Worm (Caenorhabditis elegans) whole organism, L1 larva: ENCODE measurements around the gene C40H1.8.

Source experiments
- C04F5.9 ChIP-seq: sonication (generic microtip); optimal IDR thresholded peaks from 2 replicates; lab custom pipeline; 2016; ENCODE audit warnings: missing genetic modification characterization, missing compliant biosample characterization
- C16A3.4 ChIP-seq: fragments of 150-350 bp; optimal IDR thresholded peaks from 2 replicates; lab custom pipeline; 2014; ENCODE audit warnings: missing biosample characterization, missing genetic modification characterization
- F16B12.6 ChIP-seq: fragments of 150-350 bp; optimal IDR thresholded peaks from 2 replicates; lab custom pipeline; 2014; ENCODE audit warnings: missing biosample characterization, missing genetic modification characterization
- Y116A8C.19 ChIP-seq: sonication (generic microtip); optimal IDR thresholded peaks from 2 replicates; lab custom pipeline; 2016; ENCODE audit warnings: missing compliant biosample characterization, missing genetic modification characterization, borderline replicate concordance
- blmp-1 ChIP-seq: fragments of 150-350 bp; optimal IDR thresholded peaks from 2 replicates; lab custom pipeline; 2014; ENCODE audit warnings: missing biosample characterization, missing genetic modification characterization
- ceh-8 ChIP-seq: fragments of 200-800 bp; sonication (Bioruptor generic); optimal IDR thresholded peaks from 2 replicates; lab custom pipeline; 2018; ENCODE audit warnings: mild to moderate bottlenecking, missing genetic modification characterization, moderate library complexity, missing compliant biosample characterization
- ceh-82 ChIP-seq, 3 experiments: fragments of 150-350 bp in 1 of 3; sonication (generic microtip) in 2 of 3; optimal IDR thresholded peaks; 2 replicates each; lab custom pipeline; 2014 to 2017; ENCODE audit warnings: missing biosample characterization in 3 of 3, missing genetic modification characterization in 3 of 3
- ceh-88 ChIP-seq: fragments of 200-800 bp; sonication (Bioruptor generic); IDR thresholded peaks from 2 replicates; pipeline ENCODE4 v1.3.6; 2022; ENCODE audit warnings: missing genetic modification characterization, missing compliant biosample characterization
- ceh-90 ChIP-seq: sonication (generic microtip); optimal IDR thresholded peaks from 2 replicates; lab custom pipeline; 2016; ENCODE audit warnings: missing genetic modification characterization, missing compliant biosample characterization
- ces-1 ChIP-seq: fragments of 150-350 bp; optimal IDR thresholded peaks from 2 replicates; lab custom pipeline; 2014; ENCODE audit warnings: missing biosample characterization, missing genetic modification reagents, missing genetic modification characterization
- dsc-1 ChIP-seq: sonication (generic microtip); optimal IDR thresholded peaks from 2 replicates; lab custom pipeline; 2016; ENCODE audit warnings: mild to moderate bottlenecking, missing genetic modification characterization, missing compliant biosample characterization
- efl-1 ChIP-seq, 4 experiments: fragments of 150-350 bp; optimal IDR thresholded peaks in 3 of 4; peaks in 1 of 4; 1 replicate in 1 of 4; 2 replicates in 3 of 4; lab custom pipeline; 2014; ENCODE audit warnings: missing biosample characterization in 2 of 4, missing genetic modification characterization in 2 of 4, missing genetic modification reagents in 2 of 4
- efl-3 ChIP-seq: fragments of 200-800 bp; sonication (Bioruptor generic); optimal IDR thresholded peaks from 2 replicates; lab custom pipeline; 2018; ENCODE audit warnings: mild to moderate bottlenecking, missing genetic modification characterization, missing compliant biosample characterization
- elt-2 ChIP-seq: sonication (generic microtip); optimal IDR thresholded peaks from 2 replicates; lab custom pipeline; 2016; ENCODE audit warnings: missing genetic modification characterization, mild to moderate bottlenecking, inconsistent platforms, missing compliant biosample characterization, missing genetic modification reagents
- elt-3 ChIP-seq, 6 experiments: fragments of 150-350 bp in 1 of 6; sonication (generic microtip); optimal IDR thresholded peaks; 2 replicates each; lab custom pipeline; 2017 to 2018; ENCODE audit warnings: missing biosample characterization in 6 of 6, missing genetic modification characterization in 6 of 6, inconsistent platforms in 1 of 6
- ets-5 ChIP-seq: fragments of 200-800 bp; sonication (Bioruptor generic); IDR thresholded peaks from 2 replicates; pipeline ENCODE4 v1.3.6; 2022; ENCODE audit warnings: missing genetic modification characterization, missing compliant biosample characterization
- grh-1 ChIP-seq: fragments of 200-800 bp; sonication (Bioruptor generic); IDR thresholded peaks from 2 replicates; pipeline ENCODE4 v1.3.6; 2022; ENCODE audit warnings: missing genetic modification reagents, missing genetic modification characterization, missing compliant biosample characterization
- hlh-17 ChIP-seq: fragments of 200-800 bp; sonication (Bioruptor generic); optimal IDR thresholded peaks from 2 replicates; lab custom pipeline; 2018; ENCODE audit warnings: missing genetic modification characterization, mild to moderate bottlenecking, missing compliant biosample characterization, moderate library complexity, borderline replicate concordance
- isw-1 ChIP-seq: fragments of 200-800 bp; sonication (Bioruptor generic); IDR thresholded peaks from 2 replicates; pipeline ENCODE4 v1.3.6; 2022; ENCODE audit warnings: missing genetic modification characterization, missing compliant biosample characterization
- jun-1 ChIP-seq: fragments of 150-350 bp; optimal IDR thresholded peaks from 2 replicates; lab custom pipeline; 2014; ENCODE audit warnings: missing biosample characterization, missing genetic modification reagents, missing genetic modification characterization
- lin-14 ChIP-seq: fragments of 200-800 bp; sonication (Bioruptor generic); optimal IDR thresholded peaks from 2 replicates; lab custom pipeline; 2018; ENCODE audit warnings: mild to moderate bottlenecking, missing genetic modification characterization, moderate library complexity, missing compliant biosample characterization
- lin-39 ChIP-seq: fragments of 150-350 bp; optimal IDR thresholded peaks from 2 replicates; lab custom pipeline; 2014; ENCODE audit warnings: missing biosample characterization, missing genetic modification reagents, missing genetic modification characterization
- lir-3 ChIP-seq: sonication (generic microtip); optimal IDR thresholded peaks from 2 replicates; lab custom pipeline; 2016; ENCODE audit warnings: mild to moderate bottlenecking, missing genetic modification characterization, moderate library complexity, missing compliant biosample characterization; ENCODE audit not compliant: poor library complexity
- nhr-11 ChIP-seq: fragments of 150-350 bp; optimal IDR thresholded peaks from 2 replicates; lab custom pipeline; 2014; ENCODE audit warnings: missing biosample characterization, missing genetic modification characterization
- nhr-19 ChIP-seq: fragments of 200-800 bp; sonication (Bioruptor generic); conservative IDR thresholded peaks from 2 replicates; pipeline ENCODE4 v1.3.6; 2022; ENCODE audit warnings: missing genetic modification characterization, missing compliant biosample characterization
- nhr-47 ChIP-seq: sonication (generic microtip); optimal IDR thresholded peaks from 2 replicates; lab custom pipeline; 2016; ENCODE audit warnings: mild to moderate bottlenecking, missing genetic modification characterization, moderate library complexity, missing compliant biosample characterization
- nhr-71 ChIP-seq: sonication (generic microtip); optimal IDR thresholded peaks from 2 replicates; lab custom pipeline; 2016; ENCODE audit warnings: mild to moderate bottlenecking, missing genetic modification characterization, moderate library complexity, missing compliant biosample characterization
- nhr-76 ChIP-seq: sonication (generic microtip); optimal IDR thresholded peaks from 2 replicates; lab custom pipeline; 2017; ENCODE audit warnings: missing biosample characterization, missing genetic modification characterization
- nhr-84 ChIP-seq: sonication (generic microtip); optimal IDR thresholded peaks from 2 replicates; lab custom pipeline; 2017; ENCODE audit warnings: missing biosample characterization, missing genetic modification characterization
- nhr-85 ChIP-seq: sonication (generic microtip); peaks from one replicate; lab custom pipeline; 2016; ENCODE audit warnings: missing genetic modification characterization, inconsistent platforms, missing compliant biosample characterization
- nhr-90 ChIP-seq: sonication (generic microtip); optimal IDR thresholded peaks from 2 replicates; lab custom pipeline; 2016; ENCODE audit warnings: mild to moderate bottlenecking, missing genetic modification characterization, missing compliant biosample characterization; ENCODE audit not compliant: poor library complexity
- pag-3 ChIP-seq: sonication (generic microtip); optimal IDR thresholded peaks from 2 replicates; lab custom pipeline; 2017; ENCODE audit warnings: missing genetic modification characterization, mild to moderate bottlenecking, missing compliant biosample characterization, antibody characterized with exemption, borderline replicate concordance; ENCODE audit not compliant: insufficient read depth
- pax-3 ChIP-seq: fragments of 200-800 bp; sonication (Bioruptor generic); optimal IDR thresholded peaks from 2 replicates; lab custom pipeline; 2018; ENCODE audit warnings: mild to moderate bottlenecking, missing genetic modification characterization, moderate library complexity, missing compliant biosample characterization
- pqm-1 ChIP-seq: sonication (generic microtip); optimal IDR thresholded peaks from 3 replicates; lab custom pipeline; 2017; ENCODE audit warnings: missing biosample characterization, missing genetic modification characterization
- skn-1 ChIP-seq: fragments of 150-350 bp; optimal IDR thresholded peaks from 2 replicates; lab custom pipeline; 2014; ENCODE audit warnings: missing biosample characterization, missing genetic modification characterization
- sox-4 ChIP-seq: sonication (generic microtip); optimal IDR thresholded peaks from 2 replicates; lab custom pipeline; 2016; ENCODE audit warnings: missing genetic modification characterization, missing compliant biosample characterization
- sup-37 ChIP-seq: fragments of 200-800 bp; sonication (Bioruptor generic); optimal IDR thresholded peaks from 2 replicates; lab custom pipeline; 2018; ENCODE audit warnings: mild to moderate bottlenecking, missing genetic modification characterization, missing compliant biosample characterization
- tlp-1 ChIP-seq: fragments of 150-350 bp; optimal IDR thresholded peaks from 2 replicates; lab custom pipeline; 2014; ENCODE audit warnings: missing biosample characterization, missing genetic modification characterization
- unc-130 ChIP-seq: fragments of 150-350 bp; optimal IDR thresholded peaks from 2 replicates; lab custom pipeline; 2017; ENCODE audit warnings: missing biosample characterization, missing genetic modification characterization, inconsistent platforms
- unc-86 ChIP-seq: sonication (generic microtip); optimal IDR thresholded peaks from 2 replicates; lab custom pipeline; 2016; ENCODE audit warnings: missing genetic modification characterization, missing compliant biosample characterization
- vab-15 ChIP-seq: sonication (generic microtip); optimal IDR thresholded peaks from 2 replicates; lab custom pipeline; 2017; ENCODE audit warnings: missing genotype, mild to moderate bottlenecking, missing genetic modification characterization, missing compliant biosample characterization

C40H1.8 gene

ce11 chrIII:9270183-9270582 lies 44.3 kb upstream of the C40H1.8 start:
- TF ChIP-seq efl-3 (GFP tag; lab: Kevin White, UChicago) (no peak), lin-14 (GFP tag; lab: Kevin White, UChicago) (peak; percentile 24), unc-86 (tag; lab: Kevin White, UChicago) (no peak), skn-1 (tag; lab: Kevin White, UChicago) (no peak), elt-2 (tag; lab: Kevin White, UChicago) (peak; percentile 47), dsc-1 (tag; lab: Kevin White, UChicago) (no peak), ceh-90 (no peak), sup-37 (GFP tag; lab: Kevin White, UChicago) (no peak), jun-1 (no peak), pag-3 (no peak), blmp-1 (tag; lab: Kevin White, UChicago) (peak; percentile 15), nhr-71 (no peak), ets-5 (GFP tag; lab: Robert Waterston, UW) (no peak), Y116A8C.19 (no peak), nhr-11 (tag; lab: Kevin White, UChicago) (no peak), lin-39 (tag; lab: Kevin White, UChicago) (no peak), isw-1 (GFP tag; lab: Robert Waterston, UW) (no peak), pax-3 (no peak), F16B12.6 (tag; lab: Kevin White, UChicago) (no peak), efl-1 (optimal IDR thresholded peaks at IDR 0.05; lab: Kevin White, UChicago) (no peak), efl-1 (GFP tag; optimal IDR thresholded peaks at IDR 0.05 in 1 of 2; lab: Kevin White, UChicago) (peak in 1 of 2 experiments; percentile 42), sox-4 (tag; lab: Kevin White, UChicago) (no peak), nhr-84 (tag; lab: Kevin White, UChicago) (no peak), unc-130 (no peak), tlp-1 (tag; lab: Kevin White, UChicago) (no peak), vab-15 (no peak), hlh-17 (GFP tag; lab: Kevin White, UChicago) (no peak), ces-1 (no peak), nhr-19 (GFP tag; lab: Robert Waterston, UW) (no peak), lir-3 (no peak), C04F5.9 (tag; lab: Kevin White, UChicago) (no peak)

ce11 chrIII:9271389-9271918 lies 43.1 kb upstream of the C40H1.8 start:
- no peak for TF ChIP-seq elt-3 (tag; optimal IDR thresholded peaks at IDR 0.05; lab: Kevin White, UChicago)
- TF ChIP-seq nhr-85 (tag; lab: Kevin White, UChicago) = peak; percentile 24
- no peak for TF ChIP-seq grh-1
- no peak for TF ChIP-seq ceh-88 (GFP tag; lab: Robert Waterston, UW)
- TF ChIP-seq lin-14 (GFP tag; lab: Kevin White, UChicago) = peak; percentile 68
- TF ChIP-seq ceh-82 (tag; optimal IDR thresholded peaks at IDR 0.05; lab: Kevin White, UChicago) = peak in 1 of 3 experiments; percentile 23

ce11 chrIII:9272107-9272506 lies 42.4 kb upstream of the C40H1.8 start:
- no peak for TF ChIP-seq nhr-85 (tag; lab: Kevin White, UChicago)
- no peak for TF ChIP-seq nhr-84 (tag; lab: Kevin White, UChicago)
- TF ChIP-seq vab-15 = no peak
- TF ChIP-seq ceh-82 (tag; optimal IDR thresholded peaks at IDR 0.05; lab: Kevin White, UChicago) = peak in 2 of 3 experiments; percentile 10 to 28
- TF ChIP-seq unc-130 = no peak
- TF ChIP-seq nhr-76 (tag; lab: Kevin White, UChicago) = no peak
- TF ChIP-seq nhr-11 (tag; lab: Kevin White, UChicago) = no peak
- no peak for TF ChIP-seq ceh-8 (GFP tag; lab: Kevin White, UChicago)
- TF ChIP-seq C16A3.4 (tag; lab: Kevin White, UChicago) = no peak
- no peak for TF ChIP-seq nhr-47 (tag; lab: Kevin White, UChicago)
- TF ChIP-seq lin-14 (GFP tag; lab: Kevin White, UChicago) = peak; percentile 61
- no peak for TF ChIP-seq nhr-90 (tag; lab: Kevin White, UChicago)
- no peak for TF ChIP-seq pqm-1 (tag; lab: Kevin White, UChicago)
